Worm (Caenorhabditis elegans) whole organism, L4 larva: ENCODE data around the gene F40F8.5.

Experiments used
- F37D6.2 ChIP-seq: sonication (generic microtip); optimal IDR thresholded peaks from 2 replicates; lab custom pipeline; 2016; ENCODE audit warnings: mild to moderate bottlenecking, missing genetic modification characterization, missing compliant biosample characterization
- F44E2.7 ChIP-seq: fragments of 200-800 bp; sonication (Bioruptor generic); IDR thresholded peaks from 2 replicates; pipeline ENCODE4 v2.1.2; 2022; ENCODE audit warnings: missing genetic modification characterization, missing compliant biosample characterization
- F49E8.2 ChIP-seq: sonication (generic microtip); optimal IDR thresholded peaks from 2 replicates; lab custom pipeline; 2016; ENCODE audit warnings: missing compliant biosample characterization, mild to moderate bottlenecking, missing genetic modification characterization, borderline replicate concordance
- R02D3.7 ChIP-seq: fragments of 150-350 bp; sonication (generic microtip); optimal IDR thresholded peaks from 3 replicates; lab custom pipeline; 2014; ENCODE audit warnings: missing biosample characterization, missing genetic modification characterization
- Y105C5A.15 ChIP-seq: fragments of 200-800 bp; sonication (Bioruptor generic); IDR thresholded peaks from 2 replicates; pipeline ENCODE4 v1.3.6; 2022; ENCODE audit warnings: missing genetic modification characterization, missing compliant biosample characterization
- Y48G9A.11 ChIP-seq: fragments of 200-800 bp; sonication (Bioruptor generic); IDR thresholded peaks from 2 replicates; pipeline ENCODE4 v1.3.6; 2022; ENCODE audit warnings: missing genetic modification reagents, missing genetic modification characterization, missing compliant biosample characterization
- aha-1 ChIP-seq: fragments of 150-350 bp; peaks from one replicate; lab custom pipeline; 2014; ENCODE audit warnings: missing biosample characterization, missing genetic modification characterization
- ama-1 ChIP-seq: fragments of 150-350 bp; optimal IDR thresholded peaks from 2 replicates; lab custom pipeline; 2014; ENCODE audit warnings: inconsistent platforms, mixed read lengths
- ceh-62 ChIP-seq: sonication (generic microtip); optimal IDR thresholded peaks from 2 replicates; lab custom pipeline; 2017; ENCODE audit warnings: missing biosample characterization, missing genetic modification characterization
- ceh-82 ChIP-seq: sonication (generic microtip); optimal IDR thresholded peaks from 2 replicates; lab custom pipeline; 2017; ENCODE audit warnings: missing biosample characterization, missing genetic modification characterization
- ces-1 ChIP-seq: fragments of 150-350 bp; sonication (generic microtip); optimal IDR thresholded peaks from 4 replicates; lab custom pipeline; 2014; ENCODE audit warnings: missing biosample characterization, missing genetic modification reagents, missing genetic modification characterization
- ctbp-1 ChIP-seq: fragments of 200-800 bp; sonication (Bioruptor generic); IDR thresholded peaks from 2 replicates; pipeline ENCODE4 v1.3.6; 2022; ENCODE audit warnings: missing genetic modification reagents, missing genetic modification characterization, missing compliant biosample characterization
- daf-19 ChIP-seq: fragments of 200-800 bp; sonication (Bioruptor generic); conservative IDR thresholded peaks from 2 replicates; pipeline ENCODE4 v1.3.6; 2022; ENCODE audit warnings: missing genetic modification characterization, missing compliant biosample characterization
- daf-8 ChIP-seq: fragments of 200-800 bp; sonication (Bioruptor generic); IDR thresholded peaks from 2 replicates; pipeline ENCODE4 v1.3.6; 2022; ENCODE audit warnings: missing genetic modification characterization, missing compliant biosample characterization
- dmd-8 ChIP-seq: fragments of 200-800 bp; sonication (Bioruptor generic); IDR thresholded peaks from 2 replicates; pipeline ENCODE4 v1.3.6; 2022; ENCODE audit warnings: missing genetic modification characterization, missing compliant biosample characterization
- dmd-9 ChIP-seq: fragments of 200-800 bp; sonication (Bioruptor generic); IDR thresholded peaks from 2 replicates; pipeline ENCODE4 v1.3.6; 2022; ENCODE audit warnings: missing genetic modification reagents, missing genetic modification characterization, missing compliant biosample characterization
- dpl-1 ChIP-seq: fragments of 150-350 bp; optimal IDR thresholded peaks from 2 replicates; lab custom pipeline; 2014; ENCODE audit warnings: missing biosample characterization, missing genetic modification reagents, missing genetic modification characterization
- dve-1 ChIP-seq: sonication (generic microtip); optimal IDR thresholded peaks from 2 replicates; lab custom pipeline; 2017; ENCODE audit warnings: antibody characterized with exemption, mild to moderate bottlenecking, missing genetic modification characterization, missing compliant biosample characterization; ENCODE audit not compliant: insufficient read depth
- egl-43 ChIP-seq: fragments of 200-800 bp; sonication (Bioruptor generic); IDR thresholded peaks from 2 replicates; pipeline ENCODE4 v1.3.6; 2022; ENCODE audit warnings: missing genetic modification reagents, missing genetic modification characterization, missing compliant biosample characterization
- lim-7 ChIP-seq: fragments of 200-800 bp; sonication (Bioruptor generic); IDR thresholded peaks from 2 replicates; pipeline ENCODE4 v1.3.6; 2022; ENCODE audit warnings: missing genetic modification characterization, missing compliant biosample characterization
- lin-1 ChIP-seq: fragments of 200-800 bp; sonication (Bioruptor generic); IDR thresholded peaks from 2 replicates; pipeline ENCODE4 v1.3.6; 2022; ENCODE audit warnings: missing genetic modification reagents, missing genetic modification characterization, missing compliant biosample characterization
- lin-15B ChIP-seq: fragments of 150-350 bp; sonication (generic microtip); optimal IDR thresholded peaks from 3 replicates; lab custom pipeline; 2014; ENCODE audit warnings: missing biosample characterization, missing genetic modification characterization
- lin-38 ChIP-seq: fragments of 200-800 bp; sonication (Bioruptor generic); IDR thresholded peaks from 2 replicates; pipeline ENCODE4 v1.3.6; 2022; ENCODE audit warnings: missing genetic modification reagents, missing genetic modification characterization, missing compliant biosample characterization
- lsy-2 ChIP-seq, 2 experiments: fragments of 150-350 bp in 1 of 2; sonication (generic microtip) in 1 of 2; optimal IDR thresholded peaks; 2 replicates each; lab custom pipeline; 2014 to 2017; ENCODE audit warnings: missing biosample characterization in 2 of 2, missing genetic modification characterization in 2 of 2
- madf-9 ChIP-seq: fragments of 200-800 bp; sonication (Bioruptor generic); conservative IDR thresholded peaks from 2 replicates; pipeline ENCODE4 v1.3.6; 2022; ENCODE audit warnings: missing genetic modification reagents, missing genetic modification characterization, missing compliant biosample characterization
- mep-1 ChIP-seq: fragments of 150-350 bp; sonication (generic microtip); optimal IDR thresholded peaks from 3 replicates; lab custom pipeline; 2014; ENCODE audit warnings: missing biosample characterization, missing genetic modification characterization
- mes-2 ChIP-seq: sonication (generic microtip); optimal IDR thresholded peaks from 2 replicates; lab custom pipeline; 2016; ENCODE audit warnings: missing genotype, mild to moderate bottlenecking, missing genetic modification characterization, missing compliant biosample characterization; ENCODE audit not compliant: poor library complexity, severe bottlenecking
- mxl-3 ChIP-seq: fragments of 200-800 bp; sonication (Bioruptor generic); optimal IDR thresholded peaks from 2 replicates; lab custom pipeline; 2018; ENCODE audit warnings: mild to moderate bottlenecking, missing genetic modification characterization, missing compliant biosample characterization
- nhr-102 ChIP-seq: sonication (generic microtip); optimal IDR thresholded peaks from 2 replicates; lab custom pipeline; 2016; ENCODE audit warnings: mild to moderate bottlenecking, missing genetic modification characterization, moderate library complexity, missing compliant biosample characterization
- nhr-11 ChIP-seq: fragments of 150-350 bp; optimal IDR thresholded peaks from 2 replicates; lab custom pipeline; 2014; ENCODE audit warnings: missing biosample characterization, missing genetic modification characterization
- nhr-111 ChIP-seq: fragments of 200-800 bp; sonication (Bioruptor generic); optimal IDR thresholded peaks from 2 replicates; lab custom pipeline; 2018; ENCODE audit warnings: mild to moderate bottlenecking, missing genetic modification characterization, missing compliant biosample characterization
- nhr-237 ChIP-seq: sonication (generic microtip); optimal IDR thresholded peaks from 2 replicates; lab custom pipeline; 2017; ENCODE audit warnings: missing biosample characterization, missing genetic modification characterization
- nhr-28 ChIP-seq: fragments of 150-350 bp; optimal IDR thresholded peaks from 2 replicates; lab custom pipeline; 2014; ENCODE audit warnings: missing biosample characterization, missing genetic modification characterization
- nhr-41 ChIP-seq: fragments of 200-800 bp; sonication (Bioruptor generic); IDR thresholded peaks from 2 replicates; pipeline ENCODE4 v1.3.6; 2022; ENCODE audit warnings: missing genetic modification reagents, missing genetic modification characterization, missing compliant biosample characterization
- nhr-48 ChIP-seq: sonication (generic microtip); optimal IDR thresholded peaks from 2 replicates; lab custom pipeline; 2016; ENCODE audit warnings: mild to moderate bottlenecking, missing genetic modification characterization, missing compliant biosample characterization
- php-3 ChIP-seq: fragments of 200-800 bp; sonication (Bioruptor generic); IDR thresholded peaks from 2 replicates; pipeline ENCODE4 v1.3.6; 2022; ENCODE audit warnings: missing genetic modification reagents, missing genetic modification characterization, missing compliant biosample characterization
- rbr-2 ChIP-seq: sonication (generic microtip); optimal IDR thresholded peaks from 2 replicates; lab custom pipeline; 2016; ENCODE audit warnings: missing genotype, missing genetic modification characterization, missing compliant biosample characterization
- sdz-12 ChIP-seq: fragments of 200-800 bp; sonication (Bioruptor generic); optimal IDR thresholded peaks from 2 replicates; lab custom pipeline; 2018; ENCODE audit warnings: mild to moderate bottlenecking, missing genetic modification characterization, missing compliant biosample characterization
- snpc-1.2 ChIP-seq: fragments of 200-800 bp; sonication (Bioruptor generic); IDR thresholded peaks from 2 replicates; pipeline ENCODE4 v1.3.6; 2022; ENCODE audit warnings: missing genetic modification reagents, missing genetic modification characterization, missing compliant biosample characterization
- spr-1 ChIP-seq: sonication (generic microtip); optimal IDR thresholded peaks from 2 replicates; lab custom pipeline; 2016; ENCODE audit warnings: mild to moderate bottlenecking, missing genetic modification characterization, missing compliant biosample characterization
- tag-97 ChIP-seq: fragments of 200-800 bp; sonication (Bioruptor generic); IDR thresholded peaks from 2 replicates; pipeline ENCODE4 v1.3.6; 2022; ENCODE audit warnings: missing genetic modification characterization, missing compliant biosample characterization
- unc-130 ChIP-seq: sonication (generic microtip); optimal IDR thresholded peaks from 2 replicates; lab custom pipeline; 2016; ENCODE audit warnings: missing genetic modification reagents, missing genetic modification characterization, missing compliant biosample characterization
- unc-39 ChIP-seq: sonication (generic microtip); optimal IDR thresholded peaks from 2 replicates; lab custom pipeline; 2017; ENCODE audit warnings: missing biosample characterization, missing genetic modification characterization
- unc-62 ChIP-seq, 3 experiments: fragments of 150-350 bp in 1 of 3; sonication (generic microtip); optimal IDR thresholded peaks in 2 of 3; peaks in 1 of 3; 1 replicate in 1 of 3; 2 replicates in 2 of 3; lab custom pipeline; 2014 to 2017; ENCODE audit warnings: missing biosample characterization in 3 of 3, missing genetic modification characterization in 3 of 3, missing genetic modification reagents in 3 of 3, missing genotype in 1 of 3
- vab-7 ChIP-seq: fragments of 200-800 bp; sonication (Bioruptor generic); IDR thresholded peaks from 2 replicates; pipeline ENCODE4 v1.3.6; 2022; ENCODE audit warnings: missing genetic modification reagents, missing genetic modification characterization, missing compliant biosample characterization
- zfp-2 ChIP-seq: sonication (generic microtip); optimal IDR thresholded peaks from 2 replicates; lab custom pipeline; 2016; ENCODE audit warnings: mild to moderate bottlenecking, missing genetic modification characterization, missing compliant biosample characterization
- zip-11 ChIP-seq: fragments of 200-800 bp; sonication (Bioruptor generic); IDR thresholded peaks from 2 replicates; pipeline ENCODE4 v1.3.6; 2022; ENCODE audit warnings: missing genetic modification characterization, missing compliant biosample characterization
- zip-2 ChIP-seq: fragments of 150-350 bp; optimal IDR thresholded peaks from 2 replicates; lab custom pipeline; 2014; ENCODE audit warnings: missing biosample characterization, missing genetic modification characterization
- ztf-7 ChIP-seq: fragments of 150-350 bp; optimal IDR thresholded peaks from 2 replicates; lab custom pipeline; 2014; ENCODE audit warnings: missing biosample characterization, missing genetic modification characterization

The F40F8.5 gene

DNA sequence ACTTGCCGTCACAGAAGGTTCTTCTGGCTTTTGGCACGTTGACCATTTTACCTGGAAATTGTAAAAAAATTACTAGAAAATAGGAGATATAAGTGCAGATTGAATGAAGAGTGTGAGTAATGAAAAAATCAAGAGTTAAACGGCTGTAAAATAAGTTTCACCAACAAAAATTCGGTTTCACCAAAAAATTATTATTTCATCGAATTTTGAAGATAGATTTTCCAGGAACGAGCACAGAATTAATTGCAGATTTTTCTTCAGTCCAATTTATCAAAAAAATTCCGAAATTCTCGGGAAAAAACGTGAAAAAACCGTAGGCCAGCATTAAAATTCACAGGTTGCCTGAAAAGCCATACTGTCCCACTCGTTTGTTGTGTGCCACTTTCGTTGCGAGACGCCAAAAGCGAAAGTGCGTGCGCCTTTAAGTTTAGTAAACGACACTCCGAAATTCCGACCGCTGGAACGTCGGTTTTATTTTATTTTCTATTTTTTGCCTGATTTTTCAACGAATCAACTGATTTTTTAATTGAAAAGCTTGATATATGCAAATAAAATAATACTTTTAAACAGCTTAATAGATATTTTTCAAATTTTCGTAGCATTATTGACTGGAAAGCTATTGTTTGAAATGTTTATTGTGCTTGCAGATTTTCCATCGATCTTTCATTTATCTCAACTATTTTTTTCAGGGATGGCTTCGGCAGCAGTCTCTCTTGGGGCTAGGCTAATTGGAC is 37.4 kb downstream of the F40F8.5 start, which contains the start of the genes rpl-36.A and nuo-1 (continued):
- peak; percentile 83 for TF ChIP-seq dpl-1 (GFP tag; lab: Kevin White, UChicago)
- peak; percentile 50 for TF ChIP-seq unc-130 (GFP tag; lab: Kevin White, UChicago)
- TF ChIP-seq ztf-7 = no peak
- TF ChIP-seq lim-7 (GFP tag; lab: Robert Waterston, UW) = no peak
- TF ChIP-seq sdz-12 = no peak
- TF ChIP-seq R02D3.7 = no peak
- TF ChIP-seq zip-11 (GFP tag; lab: Robert Waterston, UW) = no peak
- TF ChIP-seq zip-2 (tag; lab: Kevin White, UChicago) = no peak
- TF ChIP-seq tag-97 (GFP tag; lab: Robert Waterston, UW) = no peak
- TF ChIP-seq ctbp-1 (GFP tag; lab: Robert Waterston, UW) = no peak
- TF ChIP-seq daf-19 (GFP tag; lab: Robert Waterston, UW) = no peak
- no peak for TF ChIP-seq ceh-62 (tag; lab: Kevin White, UChicago)
- TF ChIP-seq rbr-2 (tag; lab: Kevin White, UChicago) = peak; percentile 57
- no peak for TF ChIP-seq F44E2.7
- no peak for TF ChIP-seq ces-1 (GFP tag; lab: Kevin White, UChicago)
- TF ChIP-seq dve-1 (tag; lab: Kevin White, UChicago) = peak; percentile 71
- peak; percentile 85 for TF ChIP-seq mep-1 (tag; lab: Kevin White, UChicago)
- TF ChIP-seq F49E8.2 (tag; lab: Kevin White, UChicago) = no peak
- no peak for TF ChIP-seq vab-7 (GFP tag; lab: Robert Waterston, UW)
- no peak for TF ChIP-seq Y105C5A.15
- no peak for TF ChIP-seq php-3
- no peak for TF ChIP-seq nhr-41 (GFP tag; lab: Robert Waterston, UW)
- no peak for TF ChIP-seq zfp-2 (tag; lab: Kevin White, UChicago)
- TF ChIP-seq dmd-8 (GFP tag; lab: Robert Waterston, UW) = no peak
- TF ChIP-seq nhr-11 = peak; percentile 67
- TF ChIP-seq daf-8 (GFP tag; lab: Robert Waterston, UW) = no peak
- TF ChIP-seq unc-39 (tag; lab: Kevin White, UChicago) = no peak

DNA sequence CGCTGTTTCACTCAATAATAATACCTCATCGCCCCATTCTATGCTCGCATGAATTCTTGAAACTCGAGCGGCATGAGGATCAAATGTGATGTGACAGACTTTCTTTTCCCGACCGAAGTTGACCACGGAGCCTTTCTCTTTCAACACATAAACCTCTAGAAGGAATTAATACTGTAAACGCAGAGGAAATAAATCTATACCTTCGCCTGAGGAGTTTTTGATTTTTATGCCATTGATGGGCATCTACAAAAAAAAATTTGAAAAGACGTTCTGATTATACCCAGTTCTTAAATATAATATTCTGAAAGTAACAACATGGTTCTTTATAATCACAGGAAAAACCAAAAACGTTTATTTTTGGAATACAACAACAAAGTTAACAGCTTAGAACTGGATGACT is 38.5 kb downstream of the F40F8.5 start, which contains the start of gene nbs-1:
nbs-1 (minus strand) TSS at position 246 of the 400 bp plus-strand sequence.
- TF ChIP-seq php-3 (no peak), ama-1 (lab: Kevin White, UChicago) (peak; percentile 14), ctbp-1 (GFP tag; lab: Robert Waterston, UW) (no peak), spr-1 (tag; lab: Kevin White, UChicago) (no peak), Y48G9A.11 (GFP tag; lab: Robert Waterston, UW) (0 out of 2 replicates have a peak, but pooled peaks have one; percentile 38), snpc-1.2 (GFP tag; lab: Robert Waterston, UW) (peak; percentile 54; the same call in 1 of the 2 replicates), nhr-11 (no peak), lsy-2 (tag; optimal IDR thresholded peaks at IDR 0.05; lab: Kevin White, UChicago) (peak in 1 of 2 experiments; percentile 29), mes-2 (tag; lab: Kevin White, UChicago) (peak; percentile 21), F37D6.2 (tag; lab: Kevin White, UChicago) (no peak), lin-1 (GFP tag; lab: Robert Waterston, UW) (no peak), lin-38 (GFP tag; lab: Robert Waterston, UW) (peak; percentile 49; the same call in 1 of the 2 replicates)

DNA sequence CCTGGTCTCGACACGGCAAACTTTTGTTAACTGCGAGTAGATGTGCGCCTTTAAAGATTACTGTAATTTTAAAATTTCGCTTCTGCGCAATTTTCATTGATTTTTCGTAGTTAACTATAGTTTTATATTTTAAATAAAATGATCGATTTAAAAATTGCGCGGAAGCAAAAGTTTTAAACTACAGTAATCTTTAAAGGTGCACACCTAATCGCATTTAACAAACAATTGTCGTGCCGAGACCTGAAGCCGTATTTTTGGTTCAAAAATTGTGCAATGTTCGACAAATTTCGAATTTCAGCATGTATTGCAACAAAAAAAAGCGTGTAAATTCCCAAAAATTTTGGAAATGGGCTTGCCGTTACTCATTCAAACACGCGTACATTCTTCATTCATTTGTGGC is 40.3 kb downstream of the F40F8.5 start:
- TF ChIP-seq mep-1 (tag; lab: Kevin White, UChicago) = no peak
- TF ChIP-seq ceh-82 = no peak
- TF ChIP-seq nhr-102 (tag; lab: Kevin White, UChicago) = no peak
- no peak for TF ChIP-seq dmd-9 (GFP tag; lab: Robert Waterston, UW)
- no peak for TF ChIP-seq nhr-237 (tag; lab: Kevin White, UChicago)
- TF ChIP-seq nhr-111 (GFP tag; lab: Kevin White, UChicago) = no peak
- no peak for TF ChIP-seq zip-2 (tag; lab: Kevin White, UChicago)
- no peak for TF ChIP-seq nhr-48 (tag; lab: Kevin White, UChicago)
- no peak for TF ChIP-seq egl-43
- peak in 1 of 2 experiments; percentile 26 for TF ChIP-seq unc-62 (GFP tag; optimal IDR thresholded peaks at IDR 0.05 in 1 of 2; lab: Kevin White, UChicago)
- TF ChIP-seq unc-62 (tag; optimal IDR thresholded peaks at IDR 0.05; lab: Kevin White, UChicago) = no peak
- TF ChIP-seq mxl-3 (GFP tag; lab: Kevin White, UChicago) = no peak
- TF ChIP-seq aha-1 (tag; lab: Kevin White, UChicago) = peak; percentile 15
- no peak for TF ChIP-seq madf-9
- no peak for TF ChIP-seq nhr-28 (tag; lab: Kevin White, UChicago)
- no peak for TF ChIP-seq lin-15B (tag; lab: Kevin White, UChicago)
